Worm (Caenorhabditis elegans): Measurements from ENCODE around the gene daz-1.

DNA sequence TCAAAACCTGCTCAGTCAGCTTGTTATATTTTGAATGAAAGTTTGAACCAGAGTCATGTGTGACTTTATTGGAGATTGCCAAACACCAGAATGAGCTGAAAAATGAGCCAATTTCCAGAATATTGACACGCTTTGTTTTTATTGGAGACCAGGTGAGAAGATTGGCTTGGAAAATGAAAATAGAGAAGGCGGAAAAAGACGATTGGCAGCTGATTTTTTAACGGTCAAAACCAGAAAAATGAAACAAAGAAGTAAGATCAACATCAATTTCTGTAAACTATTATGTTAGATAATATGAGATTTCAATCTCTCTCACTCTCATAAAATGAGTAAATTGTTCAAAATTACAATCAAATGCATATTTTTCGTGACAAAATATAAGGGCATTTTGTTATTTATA, 23.0 kb upstream of the daz-1 start, which contains the start of gene srx-114:
- TF ChIP-seq lin-15B (tag; optimal IDR thresholded peaks at IDR 0.05) (no peak), skn-1 (tag; optimal IDR thresholded peaks at IDR 0.05) (no peak), elt-2 (tag; optimal IDR thresholded peaks at IDR 0.05) (no peak), nhr-76 (tag; optimal IDR thresholded peaks at IDR 0.05) (no peak), mdl-1 (tag; optimal IDR thresholded peaks at IDR 0.05) (no peak)
